Worm (Caenorhabditis elegans): ENCODE results near the gene Y50E8A.1.

- TF ChIP-seq hmg-4 (GFP tag; optimal IDR thresholded peaks at IDR 0.05) (no peak), tra-4 (tag; optimal IDR thresholded peaks at IDR 0.05) (no peak), pes-1 (GFP tag; IDR thresholded peaks at IDR 0.05) (no peak), ama-1 (optimal IDR thresholded peaks at IDR 0.05) (no peak), ceh-13 (GFP tag; optimal IDR thresholded peaks at IDR 0.05) (no peak), ceh-36 (tag; optimal IDR thresholded peaks at IDR 0.05) (no peak), F13C5.2 (tag; optimal IDR thresholded peaks at IDR 0.05) (no peak), B0310.2 (tag; optimal IDR thresholded peaks at IDR 0.05) (no peak)
Observed at ce11 chrV:14725409-14725808, 1.3 kb upstream of the Y50E8A.1 start.
